ENCODE assay signal across 5 fruit fly cellular contexts in genomic region chr3L:17950132-17950815, dm6.
TF ChIP-seq lines count a peak whose summit lies in the region.

No protein-coding gene starts in this region.

- no peak for TF ChIP-seq CTCF in whole organism, embryonic (GFP tag; optimal IDR thresholded peaks at IDR 0.05; lab: Kevin White, UChicago)

TF ChIP-seq in whole organism, adult, 20 proteins besides CTCF, POLR2A, EP300 and RAD21:
- no peak for TF ChIP-seq Crg-1 (GFP tag; optimal IDR thresholded peaks at IDR 0.05; lab: Kevin White, UChicago)
- TF ChIP-seq CG14711 (tag; optimal IDR thresholded peaks at IDR 0.05; lab: Kevin White, UChicago): no peak
- no peak for TF ChIP-seq CG33017 (tag; optimal IDR thresholded peaks at IDR 0.05; lab: Kevin White, UChicago)
- peak; percentile 4 for TF ChIP-seq Hr96 (GFP tag; optimal IDR thresholded peaks at IDR 0.05; lab: Kevin White, UChicago)
- peak; percentile 95 for TF ChIP-seq kay (GFP tag; lab: Kevin White, UChicago; ENCODE audit: borderline replicate concordance)
- TF ChIP-seq Clk (GFP tag; optimal IDR thresholded peaks at IDR 0.05; lab: Kevin White, UChicago): peak; percentile 2
- peak; percentile 92 for TF ChIP-seq cic (GFP tag; optimal IDR thresholded peaks at IDR 0.05; lab: Kevin White, UChicago)
- no peak for TF ChIP-seq CG11617 (GFP tag; optimal IDR thresholded peaks at IDR 0.05; lab: Kevin White, UChicago)
- TF ChIP-seq tj (GFP tag; optimal IDR thresholded peaks at IDR 0.05; lab: Kevin White, UChicago): peak; percentile 39
- TF ChIP-seq CG12768 (GFP tag; optimal IDR thresholded peaks at IDR 0.05; lab: Kevin White, UChicago): peak; percentile 53
- TF ChIP-seq Mnt (GFP tag; optimal IDR thresholded peaks at IDR 0.05; lab: Kevin White, UChicago): peak; percentile 85

TF ChIP-seq in whole organism, embryonic, 481 proteins besides CTCF, POLR2A, EP300 and RAD21 (continues in another document):
- no peak for TF ChIP-seq CG2889 (GFP tag; IDR thresholded peaks at IDR 0.05; lab: Robert Waterston, UW)
- peak; percentile 31 for TF ChIP-seq Deaf1 (tag; optimal IDR thresholded peaks at IDR 0.05; lab: Kevin White, UChicago)
- peak; percentile 22 for TF ChIP-seq CG18599 (GFP tag; optimal IDR thresholded peaks at IDR 0.05; lab: Kevin White, UChicago)
- TF ChIP-seq CG3281 (GFP tag; optimal IDR thresholded peaks at IDR 0.05; lab: Kevin White, UChicago): peak; percentile 7
- no peak for TF ChIP-seq CG11456 (GFP tag; IDR thresholded peaks at IDR 0.05; lab: Robert Waterston, UW)
- peak; percentile 60 for TF ChIP-seq CG7987 (GFP tag; optimal IDR thresholded peaks at IDR 0.05; lab: Kevin White, UChicago)
- 0 out of 2 replicates have a peak, but pooled peaks have one; percentile 14 for TF ChIP-seq CG31224 (GFP tag; IDR thresholded peaks at IDR 0.05; lab: Robert Waterston, UW)
- TF ChIP-seq CG34224 (GFP tag; IDR thresholded peaks at IDR 0.05; lab: Robert Waterston, UW; ENCODE audit: partially characterized antibody): 0 out of 3 replicates have a peak, but pooled peaks have one; percentile 28
- TF ChIP-seq abd-A (tag; optimal IDR thresholded peaks at IDR 0.05; lab: Kevin White, UChicago): peak; percentile 18
- peak; percentile 95 for TF ChIP-seq CG34376 (GFP tag; optimal IDR thresholded peaks at IDR 0.05; lab: Kevin White, UChicago)
- TF ChIP-seq CG12155 (GFP tag; optimal IDR thresholded peaks at IDR 0.05; lab: Kevin White, UChicago): no peak
- TF ChIP-seq MBD-R2 (GFP tag; IDR thresholded peaks at IDR 0.05; lab: Robert Waterston, UW): 0 out of 2 replicates have a peak, but pooled peaks have one; percentile 21
- TF ChIP-seq exex (tag; optimal IDR thresholded peaks at IDR 0.05; lab: Kevin White, UChicago): peak; percentile 88
- no peak for TF ChIP-seq CG8290 (GFP tag; optimal IDR thresholded peaks at IDR 0.05; lab: Kevin White, UChicago)
- peak in 1 of 2 experiments; percentile 44 for TF ChIP-seq CG8290 (tag; optimal IDR thresholded peaks at IDR 0.05; lab: Kevin White, UChicago)
- no peak for TF ChIP-seq HmgD (GFP tag; optimal IDR thresholded peaks at IDR 0.05; lab: Kevin White, UChicago)
- TF ChIP-seq cato (GFP tag; optimal IDR thresholded peaks at IDR 0.05; lab: Kevin White, UChicago; ENCODE audit: borderline replicate concordance): no peak
- peak; percentile 95 for TF ChIP-seq sug (tag; optimal IDR thresholded peaks at IDR 0.05; lab: Kevin White, UChicago)

TF ChIP-seq in whole organism, prepupa, 60 proteins besides CTCF, POLR2A, EP300 and RAD21:
- TF ChIP-seq CG6163 (GFP tag; IDR thresholded peaks at IDR 0.05; lab: Robert Waterston, UW) (0 out of 3 replicates have a peak, but pooled peaks have one; percentile 47), vri (GFP tag; optimal IDR thresholded peaks at IDR 0.05; lab: Kevin White, UChicago) (peak; percentile 79), spab (GFP tag; optimal IDR thresholded peaks at IDR 0.05; lab: Kevin White, UChicago) (no peak)

TF ChIP-seq in whole organism, pupa, 21 proteins besides CTCF, POLR2A, EP300 and RAD21:
- TF ChIP-seq CG32121 (GFP tag; IDR thresholded peaks at IDR 0.05; lab: Robert Waterston, UW): peak; percentile 19; the same call in 1 of the 2 replicates
- no peak for TF ChIP-seq CG10348 (GFP tag; IDR thresholded peaks at IDR 0.05; lab: Robert Waterston, UW)

TF ChIP-seq in whole organism, wandering third instar larva, 38 proteins besides CTCF, POLR2A, EP300 and RAD21:
- TF ChIP-seq rgr (GFP tag; optimal IDR thresholded peaks at IDR 0.05; lab: Kevin White, UChicago): peak; percentile 7
- TF ChIP-seq foxo (GFP tag; optimal IDR thresholded peaks at IDR 0.05; lab: Kevin White, UChicago): peak in 1 of 2 experiments; percentile 42
- peak; percentile 92 for TF ChIP-seq h (GFP tag; optimal IDR thresholded peaks at IDR 0.05; lab: Kevin White, UChicago)
- no peak for TF ChIP-seq Myc (optimal IDR thresholded peaks at IDR 0.05; lab: Kevin White, UChicago)
- TF ChIP-seq Hr83 (GFP tag; optimal IDR thresholded peaks at IDR 0.05; lab: Kevin White, UChicago; ENCODE audit: poor library complexity, severe bottlenecking): peak; percentile 45
- TF ChIP-seq Jra (GFP tag; optimal IDR thresholded peaks at IDR 0.05; lab: Kevin White, UChicago): peak; percentile 45
- TF ChIP-seq dl (GFP tag; optimal IDR thresholded peaks at IDR 0.05; lab: Kevin White, UChicago; ENCODE audit: insufficient read depth in 1 of 2, partially characterized antibody in 2 of 2): no peak
- TF ChIP-seq br (GFP tag; optimal IDR thresholded peaks at IDR 0.05; lab: Kevin White, UChicago): peak; percentile 50
- TF ChIP-seq sage (GFP tag; optimal IDR thresholded peaks at IDR 0.05; lab: Kevin White, UChicago): no peak
- peak; percentile 49 for TF ChIP-seq Rel (GFP tag; optimal IDR thresholded peaks at IDR 0.05; lab: Kevin White, UChicago)
- TF ChIP-seq Rel (tag; optimal IDR thresholded peaks at IDR 0.05; lab: Kevin White, UChicago): peak; percentile 67
TF ChIP-seq in whole organism, wandering third instar larva: peak in this region for 7.
